Fruit fly (Drosophila melanogaster): Measurements from ENCODE around the gene Actn.

The Actn gene

dm6 chrX:2031308-2031707, 10.8 kb downstream of the Actn start:
- TF ChIP-seq CG16779 (tag; optimal IDR thresholded peaks at IDR 0.05) (no peak), CG6163 (GFP tag; IDR thresholded peaks at IDR 0.05) (0 out of 3 replicates have a peak, but pooled peaks have one; percentile 18)

- TF ChIP-seq esn (GFP tag; optimal IDR thresholded peaks at IDR 0.05) (no peak), CG10631 (GFP tag; optimal IDR thresholded peaks at IDR 0.05) (no peak), CG11294 (GFP tag; IDR thresholded peaks at IDR 0.05) (no peak), CG8319 (GFP tag; optimal IDR thresholded peaks at IDR 0.05) (no peak), Hr38 (GFP tag; optimal IDR thresholded peaks at IDR 0.05) (no peak), fd85E (GFP tag; optimal IDR thresholded peaks at IDR 0.05) (no peak), Met (GFP tag; optimal IDR thresholded peaks at IDR 0.05) (no peak), CG4318 (GFP tag; optimal IDR thresholded peaks at IDR 0.05) (no peak), CG6854 (GFP tag; optimal IDR thresholded peaks at IDR 0.05) (no peak), CG3919 (GFP tag; optimal IDR thresholded peaks at IDR 0.05) (no peak), CG3032 (tag; optimal IDR thresholded peaks at IDR 0.05) (no peak), CG6276 (GFP tag; optimal IDR thresholded peaks at IDR 0.05) (no peak), Hr4 (GFP tag; optimal IDR thresholded peaks at IDR 0.05) (no peak), CG11902 (GFP tag; optimal IDR thresholded peaks at IDR 0.05) (no peak), topi (GFP tag; optimal IDR thresholded peaks at IDR 0.05) (no peak), Sox102F (GFP tag; optimal IDR thresholded peaks at IDR 0.05) (no peak), dac (GFP tag; optimal IDR thresholded peaks at IDR 0.05) (no peak), lz (GFP tag; optimal IDR thresholded peaks at IDR 0.05) (no peak), fd59A (GFP tag; optimal IDR thresholded peaks at IDR 0.05) (no peak)
Measured at dm6 chrX:2024819-2025218, 17.3 kb downstream of the Actn start.

- TF ChIP-seq CG15336 (GFP tag; IDR thresholded peaks at IDR 0.05) = 0 out of 2 replicates have a peak, but pooled peaks have one; percentile 6
- no peak for TF ChIP-seq CG11902 (GFP tag; optimal IDR thresholded peaks at IDR 0.05)
- 0 out of 3 replicates have a peak, but pooled peaks have one; percentile 8 for TF ChIP-seq CG6163 (GFP tag; IDR thresholded peaks at IDR 0.05)
- 0 out of 3 replicates have a peak, but pooled peaks have one; percentile 1 for TF ChIP-seq CG8119 (GFP tag; IDR thresholded peaks at IDR 0.05)
Measured at dm6 chrX:2013365-2013764, 28.7 kb downstream of the Actn start.

dm6 chrX:2012837-2013236, 29.3 kb downstream of the Actn start:
- 0 out of 2 replicates have a peak, but pooled peaks have one; percentile 14 for TF ChIP-seq CG11294 (GFP tag; IDR thresholded peaks at IDR 0.05)
- peak; percentile 48 for TF ChIP-seq fd59A (GFP tag; optimal IDR thresholded peaks at IDR 0.05)
- peak; percentile 51 for TF ChIP-seq CG6792 (GFP tag; optimal IDR thresholded peaks at IDR 0.05)
- peak in 1 of 2 experiments; percentile 45 for TF ChIP-seq salr (GFP tag; optimal IDR thresholded peaks at IDR 0.05)
- peak; percentile 75 for TF ChIP-seq CG6808 (GFP tag; optimal IDR thresholded peaks at IDR 0.05)
- peak; percentile 73 for TF ChIP-seq CG7368 (GFP tag; optimal IDR thresholded peaks at IDR 0.05)
- peak; percentile 80 for TF ChIP-seq Eip78C (GFP tag)
- peak; percentile 43 for TF ChIP-seq Blimp-1 (GFP tag; optimal IDR thresholded peaks at IDR 0.05)
- TF ChIP-seq achi (GFP tag; optimal IDR thresholded peaks at IDR 0.05) = peak; percentile 80
- TF ChIP-seq CG16779 (tag; optimal IDR thresholded peaks at IDR 0.05) = peak; percentile 37
- no peak for TF ChIP-seq Met (GFP tag; optimal IDR thresholded peaks at IDR 0.05)
- TF ChIP-seq ss (GFP tag; optimal IDR thresholded peaks at IDR 0.05) = peak; percentile 54 to 80
- TF ChIP-seq net (GFP tag; optimal IDR thresholded peaks at IDR 0.05) = peak; percentile 46
- no peak for TF ChIP-seq acj6 (GFP tag; optimal IDR thresholded peaks at IDR 0.05)
- peak; percentile 32 for TF ChIP-seq CG8632 (GFP tag; optimal IDR thresholded peaks at IDR 0.05)
- TF ChIP-seq Gug (GFP tag; IDR thresholded peaks at IDR 0.05) = peak; percentile 15; the same call in 1 of the 2 replicates
- peak; percentile 56 for TF ChIP-seq cyc (GFP tag; optimal IDR thresholded peaks at IDR 0.05)
- TF ChIP-seq spab (GFP tag; optimal IDR thresholded peaks at IDR 0.05) = peak; percentile 48
- peak; percentile 74 for TF ChIP-seq CG6854 (GFP tag; optimal IDR thresholded peaks at IDR 0.05)
- TF ChIP-seq CG10631 (GFP tag; optimal IDR thresholded peaks at IDR 0.05) = no peak
- TF ChIP-seq eg (GFP tag; IDR thresholded peaks at IDR 0.05) = no peak; the same call in 2 of the 3 replicates
- TF ChIP-seq CG31627 (GFP tag; optimal IDR thresholded peaks at IDR 0.05) = peak; percentile 19
- TF ChIP-seq CG1621 (tag; optimal IDR thresholded peaks at IDR 0.05) = peak; percentile 89
- no peak for TF ChIP-seq CG10669 (GFP tag; optimal IDR thresholded peaks at IDR 0.05)
- peak; percentile 64 for TF ChIP-seq esn (GFP tag; optimal IDR thresholded peaks at IDR 0.05)
- peak; percentile 26; the same call in 1 of the 2 replicates for TF ChIP-seq CG15336 (GFP tag; IDR thresholded peaks at IDR 0.05)
- TF ChIP-seq CG8119 (GFP tag; IDR thresholded peaks at IDR 0.05) = 0 out of 3 replicates have a peak, but pooled peaks have one; percentile 18
- TF ChIP-seq CG6163 (GFP tag; IDR thresholded peaks at IDR 0.05) = peak; percentile 73
- no peak for TF ChIP-seq dac (GFP tag; optimal IDR thresholded peaks at IDR 0.05)
- TF ChIP-seq Eip75B (GFP tag; optimal IDR thresholded peaks at IDR 0.05) = no peak
- TF ChIP-seq Eip93F (GFP tag; optimal IDR thresholded peaks at IDR 0.05) = no peak
- TF ChIP-seq CG3919 (GFP tag; optimal IDR thresholded peaks at IDR 0.05) = peak; percentile 60
- TF ChIP-seq fd85E (GFP tag; optimal IDR thresholded peaks at IDR 0.05) = peak; percentile 34
- TF ChIP-seq dsx (GFP tag; optimal IDR thresholded peaks at IDR 0.05; ENCODE audit: poor library complexity, severe bottlenecking) = peak; percentile 37
